Fruit fly (Drosophila melanogaster) whole organism, embryonic: ENCODE data around the gene Mst85C.

ENCODE experiments used
- Ada2b ChIP-seq: fragments of 200-800 bp; sonication (Bioruptor generic); IDR thresholded peaks from 2 replicates; pipeline ENCODE4 v1.3.6; 2022; ENCODE audit warnings: missing biosample characterization, missing genetic modification characterization
- Aef1 ChIP-seq: fragments of 200-800 bp; sonication (Bioruptor generic); IDR thresholded peaks from 3 replicates; pipeline ENCODE4 v1.3.6; 2022; ENCODE audit warnings: missing biosample characterization, missing genetic modification characterization
- Blimp-1 ChIP-seq: fragments of 200-800 bp; sonication (Bioruptor generic); optimal IDR thresholded peaks from 3 replicates; lab custom pipeline; 2018; ENCODE audit warnings: missing biosample characterization, missing genetic modification characterization, mild to moderate bottlenecking, moderate library complexity, missing genetic modification reagents
- CG10543 ChIP-seq: fragments of 200-800 bp; sonication (Bioruptor generic); optimal IDR thresholded peaks from 3 replicates; lab custom pipeline; 2017; ENCODE audit warnings: missing biosample characterization, mild to moderate bottlenecking, missing genetic modification characterization, moderate library complexity
- CG11504 ChIP-seq: fragments of 200-800 bp; sonication (Bioruptor generic); optimal IDR thresholded peaks from 3 replicates; lab custom pipeline; 2019; ENCODE audit warnings: missing biosample characterization, mild to moderate bottlenecking, missing genetic modification characterization, moderate library complexity
- CG12744 ChIP-seq: fragments of 200-800 bp; sonication (Bioruptor generic); optimal IDR thresholded peaks from 2 replicates; lab custom pipeline; 2016; ENCODE audit warnings: missing biosample characterization, missing genetic modification characterization
- CG13624 ChIP-seq: fragments of 200-800 bp; sonication (Bioruptor generic); optimal IDR thresholded peaks from 2 replicates; lab custom pipeline; 2016; ENCODE audit warnings: missing biosample characterization, missing genetic modification characterization
- CG15269 ChIP-seq: fragments of 200-800 bp; sonication (Bioruptor generic); optimal IDR thresholded peaks from 2 replicates; lab custom pipeline; 2018; ENCODE audit warnings: missing biosample characterization, mild to moderate bottlenecking, missing genetic modification characterization, moderate library complexity
- CG1529 ChIP-seq: fragments of 200-800 bp; sonication (Bioruptor generic); optimal IDR thresholded peaks from 3 replicates; lab custom pipeline; 2018; ENCODE audit warnings: missing biosample characterization, missing genetic modification characterization
- CG15601 ChIP-seq: fragments of 200-800 bp; sonication (Bioruptor generic); optimal IDR thresholded peaks from 3 replicates; lab custom pipeline; 2019; ENCODE audit warnings: missing biosample characterization, mild to moderate bottlenecking, missing genetic modification characterization, moderate library complexity
- CG17359 ChIP-seq: fragments of 200-800 bp; sonication (Bioruptor generic); optimal IDR thresholded peaks from 3 replicates; lab custom pipeline; 2018; ENCODE audit warnings: missing biosample characterization, mild to moderate bottlenecking, missing genetic modification characterization, moderate library complexity
- CG2678 ChIP-seq: fragments of 200-800 bp; sonication (Bioruptor generic); optimal IDR thresholded peaks from 3 replicates; lab custom pipeline; 2019; ENCODE audit warnings: missing biosample characterization, mild to moderate bottlenecking, missing genetic modification characterization, moderate library complexity
- CG31224 ChIP-seq: fragments of 200-800 bp; sonication (Bioruptor generic); IDR thresholded peaks from 2 replicates; pipeline ENCODE4 v1.3.6; 2022; ENCODE audit warnings: missing biosample characterization, missing genetic modification characterization
- CG34376 ChIP-seq: fragments of 200-800 bp; sonication (Bioruptor generic); optimal IDR thresholded peaks from 2 replicates; lab custom pipeline; 2018; ENCODE audit warnings: missing biosample characterization, mild to moderate bottlenecking, missing genetic modification characterization
- CG3838 ChIP-seq: fragments of 200-800 bp; sonication (Bioruptor generic); optimal IDR thresholded peaks from 3 replicates; lab custom pipeline; 2016; ENCODE audit warnings: missing biosample characterization, missing genetic modification characterization
- CG3995 ChIP-seq: fragments of 200-800 bp; sonication (Bioruptor generic); optimal IDR thresholded peaks from 3 replicates; lab custom pipeline; 2016; ENCODE audit warnings: missing biosample characterization, missing genetic modification characterization
- CG43689 ChIP-seq: fragments of 200-800 bp; sonication (Bioruptor generic); IDR thresholded peaks from 2 replicates; pipeline ENCODE4 v1.3.6; 2022; ENCODE audit warnings: missing biosample characterization, missing genetic modification characterization
- CG6854 ChIP-seq: fragments of 200-800 bp; sonication (Bioruptor generic); optimal IDR thresholded peaks from 3 replicates; lab custom pipeline; 2017; ENCODE audit warnings: missing biosample characterization, mild to moderate bottlenecking, missing genetic modification characterization
- CG8765 ChIP-seq: fragments of 200-800 bp; sonication (Bioruptor generic); IDR thresholded peaks from 2 replicates; pipeline ENCODE4 v1.3.6; 2022; ENCODE audit warnings: missing biosample characterization, missing genetic modification characterization
- Doc2 ChIP-seq: fragments of 200-800 bp; sonication (Bioruptor generic); IDR thresholded peaks from 2 replicates; pipeline ENCODE4 v1.3.6; 2022; ENCODE audit warnings: missing biosample characterization, missing genetic modification characterization
- Ets65A ChIP-seq: fragments of 200-800 bp; sonication (Bioruptor generic); peaks from one replicate; lab custom pipeline; 2016; ENCODE audit warnings: missing biosample characterization, missing genetic modification characterization
- HmgD ChIP-seq: fragments of 200-800 bp; sonication (Bioruptor generic); optimal IDR thresholded peaks from 3 replicates; lab custom pipeline; 2016; ENCODE audit warnings: missing biosample characterization, missing genetic modification characterization
- Mrtf ChIP-seq: fragments of 200-800 bp; sonication (Bioruptor generic); IDR thresholded peaks from 3 replicates; pipeline ENCODE4 v1.3.6; 2022; ENCODE audit warnings: missing biosample characterization, missing genetic modification characterization
- Pdp1 ChIP-seq, 2 experiments: fragments of 200-800 bp; sonication (Bioruptor generic); optimal IDR thresholded peaks; 3 replicates each; lab custom pipeline; 2016; ENCODE audit warnings: missing biosample characterization in 2 of 2, missing genetic modification characterization in 2 of 2, mild to moderate bottlenecking in 1 of 2, moderate library complexity in 1 of 2
- Ravus ChIP-seq: fragments of 200-800 bp; sonication (Bioruptor generic); IDR thresholded peaks from 2 replicates; pipeline ENCODE4 v1.3.6; 2022; ENCODE audit warnings: missing biosample characterization, missing genetic modification characterization
- Rx ChIP-seq: fragments of 200-800 bp; sonication (Bioruptor generic); IDR thresholded peaks from 2 replicates; pipeline ENCODE4 v1.3.6; 2022; ENCODE audit warnings: missing biosample characterization, missing genetic modification characterization
- Taf1 ChIP-seq: fragments of 200-800 bp; sonication (Bioruptor generic); IDR thresholded peaks from 2 replicates; pipeline ENCODE4 v1.3.6; 2022; ENCODE audit warnings: missing biosample characterization, missing genetic modification characterization
- Vsx1 ChIP-seq: fragments of 200-800 bp; sonication (Bioruptor generic); optimal IDR thresholded peaks from 2 replicates; lab custom pipeline; 2017; ENCODE audit warnings: missing biosample characterization, mild to moderate bottlenecking, missing genetic modification characterization, missing genetic modification reagents
- abd-A ChIP-seq: fragments of 200-800 bp; sonication (Bioruptor generic); optimal IDR thresholded peaks from 3 replicates; lab custom pipeline; 2019; ENCODE audit warnings: missing biosample characterization, mild to moderate bottlenecking, missing genetic modification characterization, moderate library complexity
- bbx ChIP-seq: fragments of 200-800 bp; sonication (Bioruptor generic); IDR thresholded peaks from 2 replicates; pipeline ENCODE4 v1.3.6; 2022; ENCODE audit warnings: missing biosample characterization, missing genetic modification characterization; ENCODE audit not compliant: partially characterized antibody
- bigmax ChIP-seq: fragments of 200-800 bp; sonication (Bioruptor generic); optimal IDR thresholded peaks from 2 replicates; lab custom pipeline; 2018; ENCODE audit warnings: missing biosample characterization, mild to moderate bottlenecking, missing genetic modification characterization
- chif ChIP-seq, 2 experiments: fragments of 200-800 bp; sonication (Bioruptor generic); optimal IDR thresholded peaks; 3 replicates each; lab custom pipeline; 2016; ENCODE audit warnings: missing biosample characterization in 2 of 2, missing genetic modification characterization in 2 of 2
- en ChIP-seq: fragments of 200-800 bp; sonication (Bioruptor generic); optimal IDR thresholded peaks from 2 replicates; lab custom pipeline; 2016; ENCODE audit warnings: missing biosample characterization, missing genetic modification characterization
- fd3F ChIP-seq: fragments of 200-800 bp; sonication (Bioruptor generic); optimal IDR thresholded peaks from 2 replicates; lab custom pipeline; 2018; ENCODE audit warnings: missing biosample characterization, mild to moderate bottlenecking, missing genetic modification characterization, moderate library complexity
- fu2 ChIP-seq: fragments of 200-800 bp; sonication (Bioruptor generic); optimal IDR thresholded peaks from 2 replicates; lab custom pipeline; 2016; ENCODE audit warnings: missing biosample characterization, missing genetic modification characterization
- kah ChIP-seq: fragments of 200-800 bp; sonication (Bioruptor generic); optimal IDR thresholded peaks from 2 replicates; lab custom pipeline; 2018; ENCODE audit warnings: missing biosample characterization, mild to moderate bottlenecking, missing genetic modification characterization
- klu ChIP-seq: fragments of 200-800 bp; sonication (Bioruptor generic); IDR thresholded peaks from 2 replicates; pipeline ENCODE4 v1.3.6; 2022; ENCODE audit warnings: missing biosample characterization, missing genetic modification characterization
- nerfin-2 ChIP-seq: fragments of 200-800 bp; sonication (Bioruptor generic); IDR thresholded peaks from 2 replicates; pipeline ENCODE4 v1.3.6; 2022; ENCODE audit warnings: missing biosample characterization, missing genetic modification characterization; ENCODE audit not compliant: partially characterized antibody
- onecut ChIP-seq: fragments of 200-800 bp; sonication (Bioruptor generic); IDR thresholded peaks from 2 replicates; pipeline ENCODE4 v1.3.6; 2022; ENCODE audit warnings: missing biosample characterization, missing genetic modification characterization
- pho ChIP-seq: fragments of 200-800 bp; sonication (Bioruptor generic); optimal IDR thresholded peaks from 2 replicates; lab custom pipeline; 2016; ENCODE audit warnings: missing biosample characterization, missing genetic modification characterization
- psq ChIP-seq: fragments of 200-800 bp; sonication (Bioruptor generic); optimal IDR thresholded peaks from 2 replicates; lab custom pipeline; 2017; ENCODE audit warnings: missing biosample characterization, missing genetic modification characterization
- ranshi ChIP-seq: fragments of 200-800 bp; sonication (Bioruptor generic); IDR thresholded peaks from 2 replicates; pipeline ENCODE4 v1.3.6; 2022; ENCODE audit warnings: missing biosample characterization, missing genetic modification characterization
- repo ChIP-seq: fragments of 200-800 bp; sonication (Bioruptor generic); optimal IDR thresholded peaks from 2 replicates; lab custom pipeline; 2016; ENCODE audit warnings: missing biosample characterization, missing genetic modification characterization
- ro ChIP-seq: fragments of 200-800 bp; sonication (Bioruptor generic); IDR thresholded peaks from 2 replicates; pipeline ENCODE4 v1.3.6; 2022; ENCODE audit warnings: missing biosample characterization, missing genetic modification characterization
- schlank ChIP-seq: fragments of 200-800 bp; sonication (Bioruptor generic); optimal IDR thresholded peaks from 2 replicates; lab custom pipeline; 2018; ENCODE audit warnings: missing biosample characterization, mild to moderate bottlenecking, missing genetic modification characterization
- seq ChIP-seq: fragments of 200-800 bp; sonication (Bioruptor generic); IDR thresholded peaks from 2 replicates; pipeline ENCODE4 v1.3.6; 2022; ENCODE audit warnings: missing biosample characterization, missing genetic modification characterization
- ssp ChIP-seq: fragments of 200-800 bp; sonication (Bioruptor generic); IDR thresholded peaks from 2 replicates; pipeline ENCODE4 v1.3.6; 2022; ENCODE audit warnings: missing biosample characterization, missing genetic modification characterization
- tgo ChIP-seq: fragments of 200-800 bp; sonication (Bioruptor generic); IDR thresholded peaks from 3 replicates; pipeline ENCODE4 v1.3.6; 2022; ENCODE audit warnings: missing biosample characterization, missing genetic modification characterization
- tll ChIP-seq, 2 experiments: fragments of 200-800 bp in 1 of 2; fragments of >200 bp in 1 of 2; sonication (Bioruptor generic) in 1 of 2; optimal IDR thresholded peaks; 2 replicates each; lab custom pipeline; 2017 to 2019; ENCODE audit warnings: missing biosample characterization in 2 of 2, missing genetic modification characterization in 2 of 2, mild to moderate bottlenecking in 1 of 2, moderate library complexity in 1 of 2
- ttk ChIP-seq: fragments of 200-800 bp; sonication (Bioruptor generic); IDR thresholded peaks from 2 replicates; pipeline ENCODE4 v2.1.2; 2022; ENCODE audit warnings: missing biosample characterization, missing genetic modification characterization
- wor ChIP-seq: fragments of 200-800 bp; sonication (Bioruptor generic); IDR thresholded peaks from 2 replicates; pipeline ENCODE4 v1.3.6; 2022; ENCODE audit warnings: missing biosample characterization, missing genetic modification characterization

Gene Mst85C

DNA sequence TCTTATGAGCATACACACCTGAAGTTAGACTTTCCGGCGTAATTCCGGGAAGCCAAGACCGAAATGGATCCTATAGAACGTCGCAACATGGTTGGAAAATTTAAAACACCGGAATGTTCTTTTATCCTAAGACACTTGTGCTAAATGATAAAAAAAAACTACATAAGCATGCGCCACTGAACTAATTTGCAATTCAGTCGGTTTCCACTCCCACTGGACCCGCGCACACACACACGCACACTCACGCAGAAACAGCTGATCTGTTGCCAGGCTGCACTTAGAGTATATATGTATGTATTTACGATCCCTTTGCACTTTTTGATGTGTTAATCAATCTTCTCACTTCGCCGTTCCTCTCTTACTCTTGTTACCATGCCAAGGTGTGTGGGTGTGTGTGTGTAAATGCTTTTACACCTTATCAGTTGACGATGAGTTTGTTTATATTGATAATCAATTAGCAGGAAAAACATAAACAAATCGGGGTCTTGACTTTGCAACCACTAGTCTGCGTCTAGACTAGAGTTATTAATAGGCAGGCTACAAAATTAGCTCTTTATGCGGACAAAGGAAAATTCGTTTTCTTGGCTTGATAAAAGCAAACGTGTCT lies at the start of gene Mst85C (continued):
- TF ChIP-seq pho (GFP tag; lab: Kevin White, UChicago): no peak
- no peak for TF ChIP-seq repo (GFP tag; lab: Kevin White, UChicago)
- TF ChIP-seq CG17359 (tag; lab: Kevin White, UChicago): no peak
- TF ChIP-seq CG13624 (GFP tag; lab: Kevin White, UChicago): no peak
- no peak for TF ChIP-seq CG1529 (GFP tag; lab: Kevin White, UChicago)
- TF ChIP-seq nerfin-2: no peak
- peak in 1 of 2 experiments; percentile 53 for TF ChIP-seq Pdp1 (GFP tag; optimal IDR thresholded peaks at IDR 0.05; lab: Kevin White, UChicago)
- no peak for TF ChIP-seq Ada2b (GFP tag; lab: Robert Waterston, UW)
- TF ChIP-seq CG8765 (GFP tag; lab: Robert Waterston, UW): no peak
- peak; percentile 52 for TF ChIP-seq CG34376 (GFP tag; lab: Kevin White, UChicago)
- no peak for TF ChIP-seq CG11504 (tag; lab: Kevin White, UChicago)
- TF ChIP-seq bbx: no peak
- no peak for TF ChIP-seq Rx
- no peak for TF ChIP-seq tgo
- no peak for TF ChIP-seq abd-A (tag; lab: Kevin White, UChicago)
- no peak for TF ChIP-seq CG31224
- no peak for TF ChIP-seq klu (GFP tag; lab: Robert Waterston, UW)
- TF ChIP-seq bigmax (GFP tag; lab: Kevin White, UChicago): no peak
- no peak for TF ChIP-seq CG2678 (tag; lab: Kevin White, UChicago)
- no peak for TF ChIP-seq Aef1 (GFP tag; lab: Robert Waterston, UW)
- TF ChIP-seq CG3838 (GFP tag; lab: Kevin White, UChicago): no peak
- TF ChIP-seq CG6854 (GFP tag; lab: Kevin White, UChicago): no peak
- no peak for TF ChIP-seq wor (GFP tag; lab: Robert Waterston, UW)
- TF ChIP-seq en (GFP tag; lab: Kevin White, UChicago): no peak
- peak; percentile 16 for TF ChIP-seq HmgD (GFP tag; lab: Kevin White, UChicago)
- TF ChIP-seq onecut (GFP tag; lab: Robert Waterston, UW): 0 out of 2 replicates have a peak, but pooled peaks have one; percentile 0
- TF ChIP-seq fu2 (GFP tag; lab: Kevin White, UChicago): no peak
- TF ChIP-seq Ravus: no peak
- TF ChIP-seq Vsx1 (GFP tag; lab: Kevin White, UChicago): peak; percentile 39
- TF ChIP-seq fd3F (GFP tag; lab: Kevin White, UChicago): no peak
- TF ChIP-seq CG15601: peak; percentile 17
- TF ChIP-seq ssp (GFP tag; lab: Robert Waterston, UW): no peak
- no peak for TF ChIP-seq ro (GFP tag; lab: Robert Waterston, UW)
- TF ChIP-seq Taf1 (GFP tag; lab: Robert Waterston, UW): no peak
- peak; percentile 38 for TF ChIP-seq kah (GFP tag; lab: Kevin White, UChicago)
- no peak for TF ChIP-seq tll (GFP tag; optimal IDR thresholded peaks at IDR 0.05; lab: Kevin White, UChicago)
- no peak for TF ChIP-seq CG12744 (GFP tag; lab: Kevin White, UChicago)
- peak; percentile 20 for TF ChIP-seq Blimp-1 (GFP tag; lab: Kevin White, UChicago)
- TF ChIP-seq CG10543: no peak
- TF ChIP-seq seq (GFP tag; lab: Robert Waterston, UW): no peak
- TF ChIP-seq CG3995 (GFP tag; lab: Kevin White, UChicago): no peak
- no peak for TF ChIP-seq Ets65A
- no peak for TF ChIP-seq Doc2 (GFP tag; lab: Robert Waterston, UW)
- TF ChIP-seq chif (GFP tag; optimal IDR thresholded peaks at IDR 0.05; lab: Kevin White, UChicago): no peak
- no peak for TF ChIP-seq ranshi (GFP tag; lab: Robert Waterston, UW)
- TF ChIP-seq CG43689 (GFP tag; lab: Robert Waterston, UW): no peak
- TF ChIP-seq ttk (GFP tag; lab: Robert Waterston, UW): no peak
- no peak for TF ChIP-seq psq (GFP tag; lab: Kevin White, UChicago)
- TF ChIP-seq Mrtf (GFP tag; lab: Robert Waterston, UW): no peak
- no peak for TF ChIP-seq CG15269 (tag; lab: Kevin White, UChicago)
- TF ChIP-seq schlank: no peak
